Worm (Caenorhabditis elegans) whole organism, mixed stage, embryonic: ENCODE data around the gene tag-191.

ENCODE experiments used
- M03D4.4 ChIP-seq: sonication (generic microtip); optimal IDR thresholded peaks from 2 replicates; lab custom pipeline; 2017; ENCODE audit warnings: mild to moderate bottlenecking, missing genetic modification characterization, missing compliant biosample characterization
- bed-3 ChIP-seq: fragments of 200-800 bp; sonication (Bioruptor generic); optimal IDR thresholded peaks from 3 replicates; lab custom pipeline; 2018; ENCODE audit warnings: mild to moderate bottlenecking, missing genetic modification characterization, moderate library complexity, missing compliant biosample characterization
- blmp-1 ChIP-seq: fragments of 150-350 bp; optimal IDR thresholded peaks from 2 replicates; lab custom pipeline; 2014; ENCODE audit warnings: missing biosample characterization, missing genetic modification characterization
- ceh-39 ChIP-seq: fragments of 150-350 bp; optimal IDR thresholded peaks from 2 replicates; lab custom pipeline; 2014; ENCODE audit warnings: missing biosample characterization, missing genetic modification characterization
- ceh-43 ChIP-seq: fragments of 200-800 bp; sonication (Bioruptor generic); optimal IDR thresholded peaks from 2 replicates; lab custom pipeline; 2018; ENCODE audit warnings: mild to moderate bottlenecking, missing genetic modification characterization, moderate library complexity, missing compliant biosample characterization
- ceh-83 ChIP-seq: fragments of 200-800 bp; sonication (Bioruptor generic); optimal IDR thresholded peaks from 2 replicates; lab custom pipeline; 2018; ENCODE audit warnings: mild to moderate bottlenecking, missing genetic modification characterization, missing compliant biosample characterization
- ces-1 ChIP-seq: fragments of 150-350 bp; optimal IDR thresholded peaks from 2 replicates; lab custom pipeline; 2014; ENCODE audit warnings: missing biosample characterization, missing genetic modification reagents, missing genetic modification characterization
- cnd-1 ChIP-seq: fragments of 200-800 bp; sonication (Bioruptor generic); optimal IDR thresholded peaks from 2 replicates; lab custom pipeline; 2018; ENCODE audit warnings: mild to moderate bottlenecking, missing genetic modification characterization, missing compliant biosample characterization
- drap-1 ChIP-seq: fragments of 200-800 bp; sonication (Bioruptor generic); optimal IDR thresholded peaks from 3 replicates; lab custom pipeline; 2018; ENCODE audit warnings: mild to moderate bottlenecking, missing genetic modification characterization, missing compliant biosample characterization
- elt-1 ChIP-seq: sonication (generic microtip); optimal IDR thresholded peaks from 2 replicates; lab custom pipeline; 2017; ENCODE audit warnings: missing genetic modification characterization, mild to moderate bottlenecking, missing compliant biosample characterization, antibody characterized with exemption, moderate library complexity, borderline replicate concordance; ENCODE audit not compliant: insufficient read depth
- elt-3 ChIP-seq: fragments of 150-350 bp; optimal IDR thresholded peaks from 2 replicates; lab custom pipeline; 2014; ENCODE audit warnings: missing biosample characterization, missing genetic modification characterization
- flh-1 ChIP-seq: fragments of 200-800 bp; sonication (Bioruptor generic); optimal IDR thresholded peaks from 2 replicates; lab custom pipeline; 2018; ENCODE audit warnings: mild to moderate bottlenecking, missing genetic modification characterization, moderate library complexity, missing compliant biosample characterization
- ham-2 ChIP-seq: fragments of 200-800 bp; sonication (Bioruptor generic); optimal IDR thresholded peaks from 2 replicates; lab custom pipeline; 2018; ENCODE audit warnings: mild to moderate bottlenecking, missing genetic modification characterization, missing compliant biosample characterization
- hlh-1 ChIP-seq: fragments of 150-350 bp; optimal IDR thresholded peaks from 2 replicates; lab custom pipeline; 2014; ENCODE audit warnings: missing biosample characterization, missing genetic modification reagents, missing genetic modification characterization
- lin-13 ChIP-seq: fragments of 150-350 bp; optimal IDR thresholded peaks from 2 replicates; lab custom pipeline; 2014; ENCODE audit warnings: missing biosample characterization, missing genetic modification characterization
- lin-32 ChIP-seq: fragments of 200-800 bp; sonication (Bioruptor generic); optimal IDR thresholded peaks from 2 replicates; lab custom pipeline; 2018; ENCODE audit warnings: mild to moderate bottlenecking, missing genetic modification characterization, missing compliant biosample characterization
- lsy-2 ChIP-seq: fragments of 150-350 bp; optimal IDR thresholded peaks from 2 replicates; lab custom pipeline; 2014; ENCODE audit warnings: missing biosample characterization, missing genetic modification characterization
- mab-5 ChIP-seq: fragments of 150-350 bp; optimal IDR thresholded peaks from 2 replicates; lab custom pipeline; 2014; ENCODE audit warnings: missing biosample characterization, missing genetic modification characterization
- mep-1 ChIP-seq: fragments of 150-350 bp; optimal IDR thresholded peaks from 2 replicates; lab custom pipeline; 2017; ENCODE audit warnings: missing biosample characterization, missing genetic modification reagents, missing genetic modification characterization, inconsistent platforms
- mls-2 ChIP-seq: sonication (generic microtip); optimal IDR thresholded peaks from 2 replicates; lab custom pipeline; 2016; ENCODE audit warnings: mild to moderate bottlenecking, missing genetic modification characterization, moderate library complexity, missing compliant biosample characterization
- nhr-12 ChIP-seq: fragments of 150-350 bp; optimal IDR thresholded peaks from 2 replicates; lab custom pipeline; 2014; ENCODE audit warnings: missing biosample characterization, missing genetic modification characterization
- nhr-2 ChIP-seq: fragments of 150-350 bp; optimal IDR thresholded peaks from 2 replicates; lab custom pipeline; 2014; ENCODE audit warnings: missing biosample characterization, missing genetic modification characterization
- nhr-237 ChIP-seq: fragments of 150-350 bp; optimal IDR thresholded peaks from 2 replicates; lab custom pipeline; 2014; ENCODE audit warnings: missing biosample characterization, missing genetic modification characterization
- nhr-28 ChIP-seq: fragments of 150-350 bp; optimal IDR thresholded peaks from 2 replicates; lab custom pipeline; 2014; ENCODE audit warnings: missing biosample characterization, missing genetic modification characterization
- nhr-76 ChIP-seq: sonication (generic microtip); optimal IDR thresholded peaks from 2 replicates; lab custom pipeline; 2017; ENCODE audit warnings: missing biosample characterization, missing genetic modification characterization
- pha-4 ChIP-seq: fragments of 150-350 bp; optimal IDR thresholded peaks from 2 replicates; lab custom pipeline; 2018; ENCODE audit warnings: missing biosample characterization, missing genetic modification reagents, missing genetic modification characterization
- sem-2 ChIP-seq: fragments of 200-800 bp; sonication (Bioruptor generic); optimal IDR thresholded peaks from 2 replicates; lab custom pipeline; 2018; ENCODE audit warnings: mild to moderate bottlenecking, missing genetic modification characterization, missing compliant biosample characterization
- snpc-4 ChIP-seq: fragments of 150-350 bp; optimal IDR thresholded peaks from 2 replicates; lab custom pipeline; 2014; ENCODE audit warnings: missing biosample characterization, missing genetic modification characterization
- sptf-1 ChIP-seq: sonication (generic microtip); optimal IDR thresholded peaks from 2 replicates; lab custom pipeline; 2017; ENCODE audit warnings: mild to moderate bottlenecking, missing genetic modification characterization, moderate library complexity, missing compliant biosample characterization
- tbx-8 ChIP-seq: fragments of 200-800 bp; sonication (Bioruptor generic); optimal IDR thresholded peaks from 2 replicates; lab custom pipeline; 2018; ENCODE audit warnings: mild to moderate bottlenecking, missing genetic modification characterization, moderate library complexity, missing compliant biosample characterization
- unc-120 ChIP-seq: sonication (generic microtip); optimal IDR thresholded peaks from 2 replicates; lab custom pipeline; 2017; ENCODE audit warnings: missing genetic modification characterization, missing compliant biosample characterization; ENCODE audit not compliant: poor library complexity, severe bottlenecking
- unc-39 ChIP-seq: fragments of 150-350 bp; optimal IDR thresholded peaks from 2 replicates; lab custom pipeline; 2014; ENCODE audit warnings: missing biosample characterization, missing genetic modification characterization
- unc-62 ChIP-seq: fragments of 150-350 bp; optimal IDR thresholded peaks from 2 replicates; lab custom pipeline; 2014; ENCODE audit warnings: missing biosample characterization, missing genetic modification reagents, missing genetic modification characterization
- zip-8 ChIP-seq: fragments of 150-350 bp; optimal IDR thresholded peaks from 2 replicates; lab custom pipeline; 2014; ENCODE audit warnings: missing biosample characterization, missing genetic modification characterization
- ztf-11 ChIP-seq: fragments of 150-350 bp; optimal IDR thresholded peaks from 2 replicates; lab custom pipeline; 2014; ENCODE audit warnings: missing biosample characterization, missing genetic modification characterization

tag-191 gene

ce11 chrV:14530813-14531212 lies 5.4 kb downstream of the tag-191 start, which contains the start of gene kcnl-4:
Gene kcnl-4, plus strand, starts transcription at chrV:14531113.
- TF ChIP-seq ceh-83 (GFP tag; lab: Kevin White, UChicago) (no peak), unc-120 (no peak), sem-2 (no peak), lsy-2 (tag; lab: Kevin White, UChicago) (no peak), lin-13 (no peak), lin-32 (GFP tag; lab: Kevin White, UChicago) (no peak), elt-3 (tag; lab: Kevin White, UChicago) (no peak), cnd-1 (tag; lab: Kevin White, UChicago) (no peak), nhr-12 (tag; lab: Kevin White, UChicago) (no peak), ham-2 (no peak), nhr-2 (no peak), zip-8 (tag; lab: Kevin White, UChicago) (no peak), mep-1 (tag; lab: Kevin White, UChicago) (no peak), nhr-28 (tag; lab: Kevin White, UChicago) (no peak), drap-1 (GFP tag; lab: Kevin White, UChicago) (no peak)
- TF ChIP-seq, all 35 proteins: peak for 0

DNA sequence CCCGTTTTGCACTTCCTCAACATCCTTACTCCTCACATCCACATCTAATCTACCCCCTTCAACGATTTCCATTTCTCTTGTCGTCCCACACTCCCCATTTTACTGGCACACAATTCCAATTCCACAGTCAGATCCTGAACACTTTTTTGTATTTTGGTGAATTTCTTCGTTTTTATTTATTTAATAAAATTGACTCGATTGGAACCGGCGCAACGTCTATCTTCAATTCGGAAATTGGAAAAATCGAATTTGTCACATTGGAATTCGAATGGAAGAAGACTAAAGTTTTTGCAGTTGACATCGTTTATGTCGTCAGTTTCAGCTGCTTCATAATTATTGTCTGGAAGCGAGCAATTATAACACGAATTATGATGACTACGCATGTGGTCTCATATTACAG lies 9.0 kb downstream of the tag-191 start:
- TF ChIP-seq blmp-1 (tag; lab: Kevin White, UChicago), result no peak
- no peak for TF ChIP-seq ham-2

- TF ChIP-seq nhr-76, result no peak
- TF ChIP-seq sptf-1, result no peak
- no peak for TF ChIP-seq elt-1
- no peak for TF ChIP-seq hlh-1
- no peak for TF ChIP-seq drap-1 (GFP tag; lab: Kevin White, UChicago)
- TF ChIP-seq lin-32 (GFP tag; lab: Kevin White, UChicago), result no peak
- no peak for TF ChIP-seq nhr-28 (tag; lab: Kevin White, UChicago)
- no peak for TF ChIP-seq ces-1 (GFP tag; lab: Kevin White, UChicago)
- no peak for TF ChIP-seq mep-1 (tag; lab: Kevin White, UChicago)
- no peak for TF ChIP-seq zip-8 (tag; lab: Kevin White, UChicago)
- no peak for TF ChIP-seq lsy-2 (tag; lab: Kevin White, UChicago)
- no peak for TF ChIP-seq nhr-2
- no peak for TF ChIP-seq ceh-43
- no peak for TF ChIP-seq mab-5
- no peak for TF ChIP-seq ceh-39
- no peak for TF ChIP-seq ztf-11 (tag; lab: Kevin White, UChicago)
- no peak for TF ChIP-seq lin-13
- no peak for TF ChIP-seq bed-3 (GFP tag; lab: Kevin White, UChicago)
- TF ChIP-seq elt-3 (tag; lab: Kevin White, UChicago), result no peak
- no peak for TF ChIP-seq sem-2
These were observed 11.1 kb downstream of the tag-191 start, which contains the start of gene hda-1 for ce11 chrV:14525089-14525488. Gene hda-1, plus strand, starts transcription at chrV:14525389.

DNA sequence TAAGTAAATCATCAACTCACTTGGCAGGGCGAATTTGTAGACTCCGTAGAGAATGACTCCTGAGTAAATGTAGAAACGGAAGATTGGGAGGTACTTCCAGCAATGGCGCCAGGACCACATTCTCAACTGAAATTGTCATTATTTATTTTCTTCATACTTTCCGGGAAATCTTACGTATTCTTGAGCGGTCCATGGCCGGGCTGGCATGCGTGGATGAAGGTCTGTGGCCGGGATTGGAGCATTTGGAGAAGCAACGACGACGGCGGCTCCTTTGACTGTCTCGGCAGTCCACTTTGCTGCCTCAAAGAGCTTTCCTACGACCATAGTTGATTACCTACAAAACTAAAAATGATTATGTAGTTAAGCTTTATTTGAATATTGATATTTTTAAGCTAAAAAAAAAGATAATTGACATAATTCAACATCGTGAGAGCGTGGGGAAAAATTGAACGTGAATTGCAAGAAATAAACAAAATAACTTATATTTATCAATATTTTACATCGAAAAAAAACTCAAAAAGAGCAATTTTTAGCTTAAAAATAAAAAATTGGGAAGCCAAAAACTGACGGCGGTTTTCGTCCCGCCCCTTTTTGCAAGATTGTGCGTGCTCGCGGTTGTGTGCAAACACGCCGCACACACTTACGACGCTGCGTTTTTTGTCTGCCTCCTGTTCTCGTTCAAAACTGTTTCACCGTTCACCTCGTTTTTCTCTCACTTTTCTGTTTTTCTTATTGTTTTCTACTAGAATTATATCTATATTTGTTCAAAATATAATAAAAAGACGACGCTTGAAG lies 12.2 kb downstream of the tag-191 start, which contains the start of gene ril-1:
Gene ril-1 (minus strand): TSS at position 342 of the 795 bp plus-strand sequence.
- TF ChIP-seq elt-3 (tag; lab: Kevin White, UChicago), result no peak
- TF ChIP-seq lsy-2 (tag; lab: Kevin White, UChicago), result peak; percentile 58
- TF ChIP-seq nhr-237 (tag; lab: Kevin White, UChicago), result no peak
- no peak for TF ChIP-seq nhr-12 (tag; lab: Kevin White, UChicago)
- peak; percentile 73 for TF ChIP-seq drap-1 (GFP tag; lab: Kevin White, UChicago)
- TF ChIP-seq sptf-1, result peak; percentile 58
- TF ChIP-seq ces-1 (GFP tag; lab: Kevin White, UChicago), result no peak
- TF ChIP-seq nhr-28 (tag; lab: Kevin White, UChicago), result no peak
- no peak for TF ChIP-seq lin-13
- TF ChIP-seq cnd-1 (tag; lab: Kevin White, UChicago), result peak; percentile 28
- no peak for TF ChIP-seq sem-2
- no peak for TF ChIP-seq mls-2 (tag; lab: Kevin White, UChicago)
- TF ChIP-seq blmp-1 (tag; lab: Kevin White, UChicago), result peak; percentile 1
- TF ChIP-seq ceh-83 (GFP tag; lab: Kevin White, UChicago), result no peak
- no peak for TF ChIP-seq unc-39
- peak; percentile 52 for TF ChIP-seq ceh-43
- no peak for TF ChIP-seq ztf-11 (tag; lab: Kevin White, UChicago)
- no peak for TF ChIP-seq ham-2
- TF ChIP-seq flh-1, result peak; percentile 1
- no peak for TF ChIP-seq ceh-39
- peak; percentile 20 for TF ChIP-seq tbx-8
- TF ChIP-seq nhr-2, result no peak
- TF ChIP-seq unc-62 (GFP tag; lab: Kevin White, UChicago), result no peak
- no peak for TF ChIP-seq nhr-76
- peak; percentile 23 for TF ChIP-seq hlh-1
- TF ChIP-seq lin-32 (GFP tag; lab: Kevin White, UChicago), result no peak
- TF ChIP-seq pha-4 (tag; lab: Kevin White, UChicago), result no peak
- TF ChIP-seq M03D4.4 (tag; lab: Kevin White, UChicago), result peak; percentile 63
- no peak for TF ChIP-seq mab-5
- peak; percentile 14 for TF ChIP-seq elt-1
- peak; percentile 37 for TF ChIP-seq unc-120
- no peak for TF ChIP-seq bed-3 (GFP tag; lab: Kevin White, UChicago)
- TF ChIP-seq snpc-4, result no peak
- peak; percentile 19 for TF ChIP-seq mep-1 (tag; lab: Kevin White, UChicago)
- TF ChIP-seq zip-8 (tag; lab: Kevin White, UChicago), result no peak
- TF ChIP-seq, all 35 proteins: peak for 13
